Worm (Caenorhabditis elegans) whole organism, L2 larva: Measurements from ENCODE around the gene rip-1.

ENCODE experiments used
- C34F6.9 ChIP-seq: fragments of 150-350 bp; optimal IDR thresholded peaks from 2 replicates; lab custom pipeline; 2014; ENCODE audit warnings: missing biosample characterization, missing genetic modification characterization
- R02D3.7 ChIP-seq: fragments of 150-350 bp; optimal IDR thresholded peaks from 2 replicates; lab custom pipeline; 2014; ENCODE audit warnings: missing biosample characterization, missing genetic modification characterization
- Y55F3AM.14 ChIP-seq: fragments of 200-800 bp; sonication (Bioruptor generic); optimal IDR thresholded peaks from 2 replicates; lab custom pipeline; 2018; ENCODE audit warnings: mild to moderate bottlenecking, missing genetic modification characterization, missing compliant biosample characterization
- ZK546.5 ChIP-seq: sonication (generic microtip); optimal IDR thresholded peaks from 2 replicates; lab custom pipeline; 2017; ENCODE audit warnings: missing biosample characterization, missing genetic modification characterization
- alr-1 ChIP-seq: fragments of 150-350 bp; optimal IDR thresholded peaks from 2 replicates; lab custom pipeline; 2014; ENCODE audit warnings: missing biosample characterization, missing genetic modification characterization
- ceh-16 ChIP-seq: fragments of 150-350 bp; optimal IDR thresholded peaks from 2 replicates; lab custom pipeline; 2014; ENCODE audit warnings: missing biosample characterization, missing genetic modification characterization
- ceh-82 ChIP-seq: fragments of 150-350 bp; optimal IDR thresholded peaks from 2 replicates; lab custom pipeline; 2014; ENCODE audit warnings: missing biosample characterization, missing genetic modification characterization
- egl-27 ChIP-seq: sonication (generic microtip); optimal IDR thresholded peaks from 3 replicates; lab custom pipeline; 2017; ENCODE audit warnings: missing biosample characterization, missing genetic modification reagents, missing genetic modification characterization
- elt-1 ChIP-seq: fragments of 150-350 bp; optimal IDR thresholded peaks from 2 replicates; lab custom pipeline; 2014; ENCODE audit warnings: missing biosample characterization, missing genetic modification characterization
- elt-3 ChIP-seq: sonication (generic microtip); optimal IDR thresholded peaks from 2 replicates; lab custom pipeline; 2017; ENCODE audit warnings: missing biosample characterization, missing genetic modification characterization
- fos-1 ChIP-seq: fragments of 150-350 bp; optimal IDR thresholded peaks from 2 replicates; lab custom pipeline; 2014; ENCODE audit warnings: missing biosample characterization, missing genetic modification characterization
- gmeb-1 ChIP-seq: fragments of 150-350 bp; optimal IDR thresholded peaks from 2 replicates; lab custom pipeline; 2014; ENCODE audit warnings: missing biosample characterization, missing genetic modification characterization
- lin-11 ChIP-seq: fragments of 150-350 bp; sonication (generic microtip); optimal IDR thresholded peaks from 2 replicates; lab custom pipeline; 2014; ENCODE audit warnings: missing biosample characterization, missing genetic modification characterization, inconsistent platforms, mixed read lengths
- lin-13 ChIP-seq: fragments of 150-350 bp; optimal IDR thresholded peaks from 2 replicates; lab custom pipeline; 2014; ENCODE audit warnings: missing biosample characterization, missing genetic modification reagents, missing genetic modification characterization
- lsy-2 ChIP-seq, 2 experiments: fragments of 150-350 bp in 1 of 2; sonication (generic microtip) in 1 of 2; optimal IDR thresholded peaks; 2 replicates each; lab custom pipeline; 2014 to 2017; ENCODE audit warnings: missing biosample characterization in 2 of 2, missing genetic modification characterization in 2 of 2
- mbf-1 ChIP-seq: sonication (generic microtip); optimal IDR thresholded peaks from 2 replicates; lab custom pipeline; 2017; ENCODE audit warnings: missing biosample characterization, missing genetic modification characterization
- mdl-1 ChIP-seq, 2 experiments: fragments of 150-350 bp in 1 of 2; sonication (generic microtip) in 1 of 2; optimal IDR thresholded peaks; 2 replicates each; lab custom pipeline; 2017; ENCODE audit warnings: missing biosample characterization in 2 of 2, missing genetic modification characterization in 2 of 2
- nhr-10 ChIP-seq: sonication (generic microtip); optimal IDR thresholded peaks from 2 replicates; lab custom pipeline; 2017; ENCODE audit warnings: missing biosample characterization, missing genetic modification characterization
- nhr-11 ChIP-seq: fragments of 150-350 bp; optimal IDR thresholded peaks from 2 replicates; lab custom pipeline; 2014; ENCODE audit warnings: missing biosample characterization, missing genetic modification characterization
- nhr-12 ChIP-seq: fragments of 150-350 bp; optimal IDR thresholded peaks from 2 replicates; lab custom pipeline; 2014; ENCODE audit warnings: missing biosample characterization, missing genetic modification characterization
- nhr-129 ChIP-seq: fragments of 150-350 bp; optimal IDR thresholded peaks from 2 replicates; lab custom pipeline; 2014; ENCODE audit warnings: missing biosample characterization, missing genetic modification characterization
- nhr-21 ChIP-seq: fragments of 150-350 bp; optimal IDR thresholded peaks from 2 replicates; lab custom pipeline; 2014; ENCODE audit warnings: missing biosample characterization, missing genetic modification characterization
- nhr-23 ChIP-seq: fragments of 150-350 bp; optimal IDR thresholded peaks from 2 replicates; lab custom pipeline; 2014; ENCODE audit warnings: missing biosample characterization, missing genetic modification reagents, missing genetic modification characterization
- nhr-237 ChIP-seq: fragments of 150-350 bp; optimal IDR thresholded peaks from 2 replicates; lab custom pipeline; 2014; ENCODE audit warnings: missing biosample characterization, missing genetic modification characterization
- nhr-25 ChIP-seq: fragments of 150-350 bp; sonication (generic microtip); optimal IDR thresholded peaks from 3 replicates; lab custom pipeline; 2014; ENCODE audit warnings: missing biosample characterization, missing genetic modification characterization
- nhr-6 ChIP-seq: fragments of 150-350 bp; optimal IDR thresholded peaks from 2 replicates; lab custom pipeline; 2014; ENCODE audit warnings: missing biosample characterization, missing genetic modification characterization
- nhr-77 ChIP-seq: fragments of 150-350 bp; optimal IDR thresholded peaks from 2 replicates; lab custom pipeline; 2014; ENCODE audit warnings: missing biosample characterization, missing genetic modification characterization
- sem-4 ChIP-seq: fragments of 150-350 bp; optimal IDR thresholded peaks from 2 replicates; lab custom pipeline; 2014; ENCODE audit warnings: missing biosample characterization, missing genetic modification reagents, missing genetic modification characterization
- skn-1 ChIP-seq: sonication (generic microtip); optimal IDR thresholded peaks from 2 replicates; lab custom pipeline; 2017; ENCODE audit warnings: missing biosample characterization, missing genetic modification characterization
- sma-9 ChIP-seq, 2 experiments: fragments of 150-350 bp in 1 of 2; sonication (generic microtip) in 1 of 2; optimal IDR thresholded peaks; 2 replicates each; lab custom pipeline; 2014 to 2016; ENCODE audit warnings: missing genetic modification characterization in 2 of 2, mild to moderate bottlenecking in 1 of 2, missing biosample characterization in 1 of 2, missing compliant biosample characterization in 1 of 2, missing genetic modification reagents in 1 of 2, moderate library complexity in 1 of 2
- snpc-4 ChIP-seq: fragments of 150-350 bp; optimal IDR thresholded peaks from 2 replicates; lab custom pipeline; 2014; ENCODE audit warnings: missing biosample characterization, missing genetic modification characterization
- unc-55 ChIP-seq: fragments of 150-350 bp; sonication (generic microtip); optimal IDR thresholded peaks from 3 replicates; lab custom pipeline; 2014; ENCODE audit warnings: missing biosample characterization, missing genetic modification reagents, missing genetic modification characterization
- unc-62 ChIP-seq: fragments of 150-350 bp; optimal IDR thresholded peaks from 2 replicates; lab custom pipeline; 2014; ENCODE audit warnings: missing biosample characterization, missing genetic modification reagents, missing genetic modification characterization
- zag-1 ChIP-seq: fragments of 150-350 bp; optimal IDR thresholded peaks from 2 replicates; lab custom pipeline; 2014; ENCODE audit warnings: missing biosample characterization, missing genetic modification characterization
- ztf-1 ChIP-seq: fragments of 200-800 bp; sonication (Bioruptor generic); conservative IDR thresholded peaks from 2 replicates; pipeline ENCODE4 v1.3.6; 2022; ENCODE audit warnings: missing genetic modification characterization, missing compliant biosample characterization
- ztf-11 ChIP-seq: sonication (generic microtip); optimal IDR thresholded peaks from 2 replicates; lab custom pipeline; 2017; ENCODE audit warnings: missing biosample characterization, missing genetic modification characterization

rip-1 gene

DNA sequence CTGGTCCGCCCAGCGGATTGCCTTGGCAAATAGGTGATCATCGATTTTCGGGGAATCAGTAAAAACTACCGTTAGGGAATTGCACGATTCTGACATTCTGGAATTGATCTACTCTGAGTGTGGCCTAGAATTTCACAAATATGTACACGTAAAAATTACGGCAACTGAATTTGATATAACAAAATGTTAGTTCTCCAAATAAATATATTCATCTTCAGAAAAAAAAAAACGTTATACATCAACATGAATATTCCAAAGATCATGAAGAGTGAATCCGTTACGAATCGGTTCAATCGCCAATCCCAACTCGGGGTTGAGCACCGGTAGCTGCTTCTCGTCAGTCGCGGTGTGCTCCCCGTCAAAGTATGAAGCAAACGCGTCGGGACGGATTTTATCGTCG lies at the start of gene rip-1:
Gene rip-1 (minus strand): TSS at position 101 of the 400 bp plus-strand sequence.
- TF ChIP-seq zag-1 (tag; lab: Kevin White, UChicago) (no peak), sma-9 (GFP tag; optimal IDR thresholded peaks at IDR 0.05; lab: Kevin White, UChicago) (no peak), sma-9 (tag; optimal IDR thresholded peaks at IDR 0.05; lab: Kevin White, UChicago) (no peak), lin-13 (no peak), nhr-237 (tag; lab: Kevin White, UChicago) (no peak), elt-1 (no peak), skn-1 (tag; lab: Kevin White, UChicago) (no peak), mbf-1 (no peak), nhr-12 (tag; lab: Kevin White, UChicago) (no peak), unc-55 (GFP tag; lab: Kevin White, UChicago) (no peak), R02D3.7 (tag; lab: Kevin White, UChicago) (no peak), nhr-11 (tag; lab: Kevin White, UChicago) (no peak), ZK546.5 (no peak), nhr-129 (tag; lab: Kevin White, UChicago) (no peak), lin-11 (tag; lab: Kevin White, UChicago) (no peak), nhr-21 (tag; lab: Kevin White, UChicago) (no peak)
- TF ChIP-seq, all 48 proteins: peak for 0

DNA sequence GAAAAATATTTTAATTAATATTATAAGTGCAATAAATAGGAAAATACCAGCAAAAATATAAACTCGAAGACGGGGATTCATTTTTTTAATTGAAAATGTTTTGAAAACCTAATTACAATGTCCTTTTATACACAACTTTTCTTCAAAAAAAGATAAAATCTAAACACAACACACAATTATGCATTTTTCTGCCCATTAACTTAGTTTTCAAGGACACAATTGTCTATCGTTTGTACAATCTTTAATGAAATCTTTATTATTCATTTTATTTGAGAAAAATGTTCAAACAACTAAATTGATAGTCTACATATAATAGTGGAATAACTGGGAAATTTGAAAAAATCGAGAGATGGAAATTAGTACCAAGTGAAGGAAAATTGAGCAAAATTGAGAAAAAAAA lies 47.5 kb upstream of the rip-1 start, which contains the start of gene T07A5.1:
Gene T07A5.1 (minus strand): TSS at position 149 of the 400 bp plus-strand sequence.
- no peak for TF ChIP-seq nhr-25 (tag; lab: Kevin White, UChicago)
- TF ChIP-seq ceh-16 (tag; lab: Kevin White, UChicago) = peak; percentile 90

DNA sequence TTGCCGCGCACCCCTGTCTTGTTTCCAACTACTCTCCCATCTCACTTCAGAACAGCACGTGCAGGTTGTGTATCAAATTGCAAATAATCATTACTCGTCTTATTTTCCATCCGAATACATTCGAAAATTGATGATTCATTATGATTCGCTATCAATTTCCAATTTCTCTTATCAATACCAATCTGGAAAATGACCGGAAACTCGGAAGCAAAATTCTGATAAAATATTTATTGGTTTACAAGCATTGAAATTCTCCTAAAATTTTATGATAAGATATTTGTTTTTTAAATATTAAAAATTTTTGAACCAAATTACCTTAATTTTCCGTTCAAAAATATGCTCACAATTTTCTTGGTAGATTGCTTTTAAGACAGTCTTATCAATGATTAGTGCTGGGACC lies 46.8 kb upstream of the rip-1 start:
- no peak for TF ChIP-seq Y55F3AM.14 (GFP tag; lab: Kevin White, UChicago)
- peak; percentile 94 for TF ChIP-seq fos-1 (tag; lab: Kevin White, UChicago)

DNA sequence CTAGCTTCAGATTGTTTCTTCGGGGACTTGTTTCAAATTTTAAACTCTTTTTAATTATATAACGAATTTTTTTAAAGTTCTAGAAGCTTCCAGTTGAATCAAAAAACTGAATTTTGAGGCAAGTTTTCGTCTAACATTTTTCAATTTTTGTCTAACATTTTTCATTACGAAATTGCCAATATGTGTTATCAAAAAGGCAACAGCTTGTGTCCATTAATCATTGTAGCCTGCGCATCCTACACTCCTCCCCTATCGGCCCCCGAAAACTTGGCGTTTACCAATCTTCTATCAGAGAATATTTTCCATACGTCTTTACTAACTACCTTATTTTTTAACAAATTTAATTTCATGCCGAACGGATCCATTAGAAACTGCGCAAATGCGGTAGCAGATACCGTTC lies 41.5 kb upstream of the rip-1 start, which contains the start of gene vglu-3:
Gene vglu-3 (plus strand): TSS at position 301 of the 400 bp plus-strand sequence.
- no peak for TF ChIP-seq ztf-1
- TF ChIP-seq nhr-11 (tag; lab: Kevin White, UChicago) = no peak
- TF ChIP-seq egl-27 (tag; lab: Kevin White, UChicago) = no peak
- no peak for TF ChIP-seq nhr-25 (tag; lab: Kevin White, UChicago)
- no peak for TF ChIP-seq nhr-77
- no peak for TF ChIP-seq R02D3.7 (tag; lab: Kevin White, UChicago)
- TF ChIP-seq snpc-4 (tag; lab: Kevin White, UChicago) = no peak
- TF ChIP-seq sma-9 (GFP tag; optimal IDR thresholded peaks at IDR 0.05; lab: Kevin White, UChicago) = no peak
- TF ChIP-seq sma-9 (tag; optimal IDR thresholded peaks at IDR 0.05; lab: Kevin White, UChicago) = no peak
- TF ChIP-seq ceh-82 (tag; lab: Kevin White, UChicago) = no peak
- TF ChIP-seq zag-1 (tag; lab: Kevin White, UChicago) = no peak
- no peak for TF ChIP-seq unc-62
- TF ChIP-seq fos-1 (tag; lab: Kevin White, UChicago) = no peak
- TF ChIP-seq Y55F3AM.14 (GFP tag; lab: Kevin White, UChicago) = no peak
- TF ChIP-seq lin-11 (tag; lab: Kevin White, UChicago) = no peak
- no peak for TF ChIP-seq nhr-129 (tag; lab: Kevin White, UChicago)
- no peak for TF ChIP-seq mdl-1 (tag; optimal IDR thresholded peaks at IDR 0.05; lab: Kevin White, UChicago)

DNA sequence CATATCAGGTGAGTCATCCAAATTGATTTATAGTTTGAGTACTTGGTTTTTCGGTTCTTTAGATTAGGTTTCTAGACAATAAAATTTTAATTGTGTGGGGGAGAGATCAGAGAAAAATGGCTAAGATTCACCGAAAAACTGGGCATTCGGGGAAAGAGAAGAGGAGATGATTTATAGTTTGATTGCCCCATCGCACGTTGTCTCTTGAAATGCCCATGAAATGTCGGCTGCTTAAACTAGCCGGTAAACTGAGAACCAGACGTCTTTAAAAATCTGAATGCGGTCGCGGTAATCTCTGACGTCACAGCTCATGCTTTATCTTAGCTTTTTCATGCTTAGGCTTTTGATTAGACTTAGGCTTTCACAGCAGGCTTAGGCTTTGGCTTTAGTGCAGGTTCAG lies 38.4 kb upstream of the rip-1 start:
- TF ChIP-seq snpc-4 (tag; lab: Kevin White, UChicago) (peak; percentile 80), nhr-10 (tag; lab: Kevin White, UChicago) (no peak)

DNA sequence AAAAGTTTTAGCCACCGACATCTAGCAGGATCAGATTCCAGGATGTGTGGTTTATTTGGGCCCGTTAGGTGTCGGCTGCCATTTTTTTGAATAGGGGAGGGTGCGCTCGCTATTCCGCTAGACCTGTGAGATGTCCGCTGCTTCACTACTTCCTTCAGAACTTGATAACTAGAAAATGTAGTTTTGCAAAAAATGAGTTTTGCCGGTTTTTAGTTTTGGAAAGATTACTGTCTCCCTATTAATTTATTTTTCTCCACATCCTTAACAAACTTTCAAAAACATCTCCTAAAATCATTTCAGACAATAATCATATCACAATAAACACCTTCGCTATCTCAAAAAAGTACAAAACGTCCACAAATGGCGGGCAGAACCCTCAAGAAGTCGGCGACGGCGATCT lies 36.3 kb upstream of the rip-1 start, which contains the start of gene vglu-2:
Gene vglu-2 (plus strand): TSS at position 301 of the 400 bp plus-strand sequence.
- TF ChIP-seq nhr-23 (tag; lab: Kevin White, UChicago) (no peak), elt-3 (tag; lab: Kevin White, UChicago) (no peak), ceh-82 (tag; lab: Kevin White, UChicago) (no peak), ztf-11 (tag; lab: Kevin White, UChicago) (no peak), nhr-25 (tag; lab: Kevin White, UChicago) (no peak), nhr-11 (tag; lab: Kevin White, UChicago) (no peak), nhr-6 (tag; lab: Kevin White, UChicago) (no peak), ceh-16 (tag; lab: Kevin White, UChicago) (no peak), nhr-12 (tag; lab: Kevin White, UChicago) (no peak), R02D3.7 (tag; lab: Kevin White, UChicago) (no peak), elt-1 (no peak), alr-1 (tag; lab: Kevin White, UChicago) (no peak), sem-4 (no peak), nhr-129 (tag; lab: Kevin White, UChicago) (no peak), sma-9 (GFP tag; optimal IDR thresholded peaks at IDR 0.05; lab: Kevin White, UChicago) (no peak), sma-9 (tag; optimal IDR thresholded peaks at IDR 0.05; lab: Kevin White, UChicago) (no peak), lsy-2 (tag; optimal IDR thresholded peaks at IDR 0.05; lab: Kevin White, UChicago) (no peak), C34F6.9 (no peak), lin-13 (no peak), ZK546.5 (no peak), gmeb-1 (tag; lab: Kevin White, UChicago) (no peak)
